Fruit fly (Drosophila melanogaster): Measurements from ENCODE around the gene MFS10.
A peak's percentile ranks its signal among the peaks of the same experiment; 100 is the strongest.

Gene MFS10

dm6 chrX:13112238-13112829 is 16.5 kb upstream of the MFS10 start, which contains the start of gene Chpf (continued):
- TF ChIP-seq pan (optimal IDR thresholded peaks at IDR 0.05) (no peak), pan (GFP tag; optimal IDR thresholded peaks at IDR 0.05 in 1 of 2, IDR thresholded peaks at IDR 0.05 in 1 of 2) (peak in 1 of 2 experiments; percentile 28), inv (GFP tag; IDR thresholded peaks at IDR 0.05; ENCODE audit: partially characterized antibody) (peak; percentile 79), NFAT (GFP tag; IDR thresholded peaks at IDR 0.05) (0 out of 2 replicates have a peak, but pooled peaks have one; percentile 20), CG17802 (tag; optimal IDR thresholded peaks at IDR 0.05) (peak; percentile 36), ERR (GFP tag; optimal IDR thresholded peaks at IDR 0.05) (no peak), CG18476 (GFP tag; optimal IDR thresholded peaks at IDR 0.05) (no peak), Dip2 (GFP tag; IDR thresholded peaks at IDR 0.05) (no peak), CG9932 (GFP tag; IDR thresholded peaks at IDR 0.05) (peak; percentile 49; the same call in 1 of the 2 replicates)

- TF ChIP-seq HLH3B (GFP tag; IDR thresholded peaks at IDR 0.05) (0 out of 2 replicates have a peak, but pooled peaks have one; percentile 17), Side (GFP tag; optimal IDR thresholded peaks at IDR 0.05) (no peak), grau (tag; optimal IDR thresholded peaks at IDR 0.05) (peak; percentile 50), CG4854 (GFP tag; optimal IDR thresholded peaks at IDR 0.05) (no peak), Sox102F (GFP tag; optimal IDR thresholded peaks at IDR 0.05) (peak; percentile 31), Mrtf (GFP tag; IDR thresholded peaks at IDR 0.05) (no peak), ci (GFP tag; IDR thresholded peaks at IDR 0.05) (peak; percentile 66; the same call in 2 of the 3 replicates), row (GFP tag; IDR thresholded peaks at IDR 0.05) (peak; percentile 28), Lpt (GFP tag; optimal IDR thresholded peaks at IDR 0.05) (no peak), CG13775 (GFP tag; optimal IDR thresholded peaks at IDR 0.05) (no peak), grn (GFP tag; optimal IDR thresholded peaks at IDR 0.05) (no peak), twi (tag; optimal IDR thresholded peaks at IDR 0.05) (no peak), gem (tag; optimal IDR thresholded peaks at IDR 0.05) (peak; percentile 1), gro (GFP tag; optimal IDR thresholded peaks at IDR 0.05) (no peak), pros (GFP tag; optimal IDR thresholded peaks at IDR 0.05) (peak; percentile 10), so (GFP tag; IDR thresholded peaks at IDR 0.05) (no peak), ttk (GFP tag; IDR thresholded peaks at IDR 0.05) (0 out of 2 replicates have a peak, but pooled peaks have one; percentile 21), ara (GFP tag; IDR thresholded peaks at IDR 0.05) (peak; percentile 16; the same call in 1 of the 2 replicates), CG18619 (GFP tag; optimal IDR thresholded peaks at IDR 0.05) (no peak), sqz (GFP tag; optimal IDR thresholded peaks at IDR 0.05) (no peak), ATbp (GFP tag; optimal IDR thresholded peaks at IDR 0.05) (no peak), CG14441 (GFP tag; IDR thresholded peaks at IDR 0.05) (no peak), CG17829 (tag; optimal IDR thresholded peaks at IDR 0.05) (no peak), Sox100B (GFP tag; optimal IDR thresholded peaks at IDR 0.05) (no peak), CG17802 (tag; optimal IDR thresholded peaks at IDR 0.05) (no peak), gcm (GFP tag; optimal IDR thresholded peaks at IDR 0.05) (no peak), Med (GFP tag) (peak; percentile 37), CG4617 (GFP tag; optimal IDR thresholded peaks at IDR 0.05; ENCODE audit: borderline replicate concordance) (no peak), ase (GFP tag; IDR thresholded peaks at IDR 0.05) (0 out of 3 replicates have a peak, but pooled peaks have one; percentile 17), sisA (GFP tag; IDR thresholded peaks at IDR 0.05) (peak; percentile 20; the same call in 1 of the 2 replicates), CoRest (tag; optimal IDR thresholded peaks at IDR 0.05) (no peak), Gsc (GFP tag; IDR thresholded peaks at IDR 0.05) (no peak), CG11504 (tag; optimal IDR thresholded peaks at IDR 0.05) (peak; percentile 1), Dref (GFP tag; IDR thresholded peaks at IDR 0.05) (no peak), croc (GFP tag; conservative IDR thresholded peaks at IDR 0.05) (no peak), bbx (GFP tag; IDR thresholded peaks at IDR 0.05; ENCODE audit: partially characterized antibody) (0 out of 2 replicates have a peak, but pooled peaks have one; percentile 18), p53 (GFP tag; optimal IDR thresholded peaks at IDR 0.05) (no peak), CG14014 (GFP tag; IDR thresholded peaks at IDR 0.05) (no peak), CG6765 (GFP tag; optimal IDR thresholded peaks at IDR 0.05) (no peak), sna (GFP tag; IDR thresholded peaks at IDR 0.05; ENCODE audit: partially characterized antibody) (no peak), Lim3 (GFP tag; IDR thresholded peaks at IDR 0.05) (no peak)
Observed at dm6 chrX:13113863-13114407, 14.9 kb upstream of the MFS10 start.

Measured in whole organism, embryonic.